Fruit fly (Drosophila melanogaster) whole organism, embryonic: ENCODE results near the gene CG34462.
A peak's percentile ranks its signal among the peaks of the same experiment; 100 is the strongest.

ENCODE experiments used
- Aef1 ChIP-seq: fragments of 200-800 bp; sonication (Bioruptor generic); IDR thresholded peaks from 3 replicates; pipeline ENCODE4 v1.3.6; 2022; ENCODE audit warnings: missing biosample characterization, missing genetic modification characterization
- BEAF-32 ChIP-seq: fragments of 200-800 bp; sonication (Bioruptor generic); optimal IDR thresholded peaks from 3 replicates; lab custom pipeline; 2017; ENCODE audit warnings: missing biosample characterization, missing genetic modification characterization, mild to moderate bottlenecking, moderate library complexity, missing genetic modification reagents
- Bdp1 ChIP-seq: fragments of 200-800 bp; sonication (Bioruptor generic); optimal IDR thresholded peaks from 3 replicates; lab custom pipeline; 2016; ENCODE audit warnings: missing biosample characterization, missing genetic modification characterization
- CG10431 ChIP-seq: fragments of 200-800 bp; sonication (Bioruptor generic); optimal IDR thresholded peaks from 3 replicates; lab custom pipeline; 2018; ENCODE audit warnings: missing biosample characterization, mild to moderate bottlenecking, missing genetic modification characterization
- CG11723 ChIP-seq: fragments of 200-800 bp; sonication (Bioruptor generic); optimal IDR thresholded peaks from 2 replicates; lab custom pipeline; 2017; ENCODE audit warnings: missing biosample characterization, mild to moderate bottlenecking, missing genetic modification characterization
- CG12219 ChIP-seq: fragments of 200-800 bp; sonication (Bioruptor generic); optimal IDR thresholded peaks from 3 replicates; lab custom pipeline; 2018; ENCODE audit warnings: missing biosample characterization, mild to moderate bottlenecking, missing genetic modification characterization
- CG13424 ChIP-seq: fragments of 200-800 bp; sonication (Bioruptor generic); optimal IDR thresholded peaks from 2 replicates; lab custom pipeline; 2019; ENCODE audit warnings: missing biosample characterization, mild to moderate bottlenecking, missing genetic modification characterization, moderate library complexity
- CG14710 ChIP-seq: fragments of 200-800 bp; sonication (Bioruptor generic); optimal IDR thresholded peaks from 3 replicates; lab custom pipeline; 2019; ENCODE audit warnings: missing biosample characterization, mild to moderate bottlenecking, missing genetic modification characterization, moderate library complexity
- CG14965 ChIP-seq: fragments of 200-800 bp; sonication (Bioruptor generic); optimal IDR thresholded peaks from 2 replicates; lab custom pipeline; 2016; ENCODE audit warnings: missing biosample characterization, missing genetic modification characterization, borderline replicate concordance
- CG15011 ChIP-seq: fragments of 200-800 bp; sonication (Bioruptor generic); optimal IDR thresholded peaks from 3 replicates; lab custom pipeline; 2018; ENCODE audit warnings: missing biosample characterization, mild to moderate bottlenecking, missing genetic modification characterization
- CG15479 ChIP-seq: fragments of 200-800 bp; sonication (Bioruptor generic); optimal IDR thresholded peaks from 3 replicates; lab custom pipeline; 2019; ENCODE audit warnings: missing biosample characterization, mild to moderate bottlenecking, missing genetic modification characterization, moderate library complexity
- CG2678 ChIP-seq: fragments of 200-800 bp; sonication (Bioruptor generic); optimal IDR thresholded peaks from 3 replicates; lab custom pipeline; 2019; ENCODE audit warnings: missing biosample characterization, mild to moderate bottlenecking, missing genetic modification characterization, moderate library complexity
- CG32772 ChIP-seq: fragments of 200-800 bp; sonication (Bioruptor generic); IDR thresholded peaks from 2 replicates; pipeline ENCODE4 v1.3.6; 2022; ENCODE audit warnings: missing biosample characterization, missing genetic modification characterization
- CG34376 ChIP-seq: fragments of 200-800 bp; sonication (Bioruptor generic); optimal IDR thresholded peaks from 2 replicates; lab custom pipeline; 2018; ENCODE audit warnings: missing biosample characterization, mild to moderate bottlenecking, missing genetic modification characterization
- CG3726 ChIP-seq: fragments of 200-800 bp; sonication (Bioruptor generic); IDR thresholded peaks from 3 replicates; pipeline ENCODE4, ENCODE4 v1.3.6; 2022; ENCODE audit warnings: missing biosample characterization, missing genetic modification characterization
- CG3847 ChIP-seq: fragments of 200-800 bp; sonication (Bioruptor generic); IDR thresholded peaks from 2 replicates; pipeline ENCODE4 v1.3.6; 2022; ENCODE audit warnings: missing biosample characterization, missing genetic modification characterization
- CG6272 ChIP-seq: fragments of 200-800 bp; sonication (Bioruptor generic); IDR thresholded peaks from 2 replicates; pipeline ENCODE4 v1.3.6; 2022; ENCODE audit warnings: missing biosample characterization, missing genetic modification characterization
- CG6689 ChIP-seq: fragments of 200-800 bp; sonication (Bioruptor generic); IDR thresholded peaks from 2 replicates; pipeline ENCODE4 v1.3.6; 2022; ENCODE audit warnings: missing biosample characterization, missing genetic modification characterization
- CG7839 ChIP-seq: fragments of 200-800 bp; sonication (Bioruptor generic); optimal IDR thresholded peaks from 3 replicates; lab custom pipeline; 2018; ENCODE audit warnings: missing biosample characterization, mild to moderate bottlenecking, missing genetic modification characterization, moderate library complexity
- CoRest ChIP-seq: fragments of 200-800 bp; sonication (Bioruptor generic); optimal IDR thresholded peaks from 3 replicates; lab custom pipeline; 2018; ENCODE audit warnings: missing biosample characterization, mild to moderate bottlenecking, missing genetic modification characterization, moderate library complexity
- Ets65A ChIP-seq: fragments of 200-800 bp; sonication (Bioruptor generic); peaks from one replicate; lab custom pipeline; 2016; ENCODE audit warnings: missing biosample characterization, missing genetic modification characterization
- Gug ChIP-seq: fragments of 200-800 bp; sonication (Bioruptor generic); IDR thresholded peaks from 4 replicates; pipeline ENCODE4 v1.3.6; 2022; ENCODE audit warnings: missing biosample characterization, missing genetic modification characterization
- H2.0 ChIP-seq: fragments of 200-800 bp; sonication (Bioruptor generic); IDR thresholded peaks from 2 replicates; pipeline ENCODE4 v1.3.6; 2022; ENCODE audit warnings: missing biosample characterization, missing genetic modification characterization
- MTF-1 ChIP-seq: fragments of 200-800 bp; sonication (Bioruptor generic); optimal IDR thresholded peaks from 2 replicates; lab custom pipeline; 2018; ENCODE audit warnings: missing biosample characterization, mild to moderate bottlenecking, missing genetic modification characterization, borderline replicate concordance
- Med ChIP-seq: fragments of 200-800 bp; sonication (Bioruptor generic); peaks from one replicate; lab custom pipeline; 2016; ENCODE audit warnings: missing biosample characterization, missing genetic modification characterization, mild to moderate bottlenecking, inconsistent platforms, moderate library complexity
- Mrtf ChIP-seq: fragments of 200-800 bp; sonication (Bioruptor generic); IDR thresholded peaks from 3 replicates; pipeline ENCODE4 v1.3.6; 2022; ENCODE audit warnings: missing biosample characterization, missing genetic modification characterization
- Optix ChIP-seq: fragments of 200-800 bp; sonication (Bioruptor generic); IDR thresholded peaks from 3 replicates; pipeline ENCODE4 v1.3.6; 2022; ENCODE audit warnings: missing biosample characterization, missing genetic modification characterization
- Pdp1 ChIP-seq, 2 experiments: fragments of 200-800 bp; sonication (Bioruptor generic); optimal IDR thresholded peaks; 3 replicates each; lab custom pipeline; 2016; ENCODE audit warnings: missing biosample characterization in 2 of 2, missing genetic modification characterization in 2 of 2, mild to moderate bottlenecking in 1 of 2, moderate library complexity in 1 of 2
- Six4 ChIP-seq: fragments of 200-800 bp; sonication (Bioruptor generic); optimal IDR thresholded peaks from 2 replicates; lab custom pipeline; 2016; ENCODE audit warnings: missing biosample characterization, missing genetic modification characterization
- Sox102F ChIP-seq: fragments of 200-800 bp; sonication (Bioruptor generic); optimal IDR thresholded peaks from 2 replicates; lab custom pipeline; 2018; ENCODE audit warnings: missing biosample characterization, mild to moderate bottlenecking, missing genetic modification characterization, moderate library complexity
- TFAM ChIP-seq: fragments of 200-800 bp; sonication (Bioruptor generic); optimal IDR thresholded peaks from 2 replicates; lab custom pipeline; 2017; ENCODE audit warnings: missing biosample characterization, missing genetic modification characterization, inconsistent platforms
- chinmo ChIP-seq: fragments of 200-800 bp; sonication (Bioruptor generic); IDR thresholded peaks from 4 replicates; pipeline ENCODE4 v1.3.6; 2022; ENCODE audit warnings: missing biosample characterization, missing genetic modification characterization; ENCODE audit not compliant: partially characterized antibody
- exex ChIP-seq: fragments of 200-800 bp; sonication (Bioruptor generic); optimal IDR thresholded peaks from 4 replicates; lab custom pipeline; 2018; ENCODE audit warnings: missing biosample characterization, mild to moderate bottlenecking, missing genetic modification characterization, moderate library complexity
- eyg ChIP-seq: fragments of 200-800 bp; sonication (Bioruptor generic); optimal IDR thresholded peaks from 3 replicates; lab custom pipeline; 2016; ENCODE audit warnings: missing biosample characterization, missing genetic modification characterization
- gcm ChIP-seq: fragments of 200-800 bp; sonication (Bioruptor generic); optimal IDR thresholded peaks from 2 replicates; lab custom pipeline; 2019; ENCODE audit warnings: missing biosample characterization, mild to moderate bottlenecking, missing genetic modification characterization, moderate library complexity
- grn ChIP-seq: fragments of 200-800 bp; sonication (Bioruptor generic); optimal IDR thresholded peaks from 3 replicates; lab custom pipeline; 2017; ENCODE audit warnings: missing biosample characterization, missing genetic modification characterization
- gro ChIP-seq: fragments of 200-800 bp; sonication (Bioruptor generic); optimal IDR thresholded peaks from 2 replicates; lab custom pipeline; 2016; ENCODE audit warnings: missing biosample characterization, missing genetic modification characterization
- h ChIP-seq: fragments of >200 bp; optimal IDR thresholded peaks from 2 replicates; lab custom pipeline; 2017
- hb ChIP-seq: fragments of 200-800 bp; sonication (Bioruptor generic); IDR thresholded peaks from 3 replicates; pipeline ENCODE4 v1.3.6; 2022; ENCODE audit warnings: missing biosample characterization, missing genetic modification characterization; ENCODE audit not compliant: partially characterized antibody
- jumu ChIP-seq: fragments of 200-800 bp; sonication (Bioruptor generic); optimal IDR thresholded peaks from 3 replicates; lab custom pipeline; 2016; ENCODE audit warnings: missing biosample characterization, missing genetic modification characterization
- lab ChIP-seq: fragments of 200-800 bp; sonication (Bioruptor generic); optimal IDR thresholded peaks from 3 replicates; lab custom pipeline; 2017; ENCODE audit warnings: missing biosample characterization, missing genetic modification characterization, mild to moderate bottlenecking, moderate library complexity, missing genetic modification reagents
- maf-S ChIP-seq: fragments of 200-800 bp; sonication (Bioruptor generic); optimal IDR thresholded peaks from 2 replicates; lab custom pipeline; 2016; ENCODE audit warnings: missing biosample characterization, missing genetic modification characterization
- mld ChIP-seq: fragments of 200-800 bp; sonication (Bioruptor generic); IDR thresholded peaks from 3 replicates; pipeline ENCODE4 v1.3.6; 2022; ENCODE audit warnings: missing biosample characterization, missing genetic modification characterization; ENCODE audit not compliant: partially characterized antibody
- slou ChIP-seq: fragments of 200-800 bp; sonication (Bioruptor generic); optimal IDR thresholded peaks from 3 replicates; lab custom pipeline; 2016; ENCODE audit warnings: missing biosample characterization, missing genetic modification characterization
- sug ChIP-seq: fragments of 200-800 bp; optimal IDR thresholded peaks from 2 replicates; lab custom pipeline; 2019; ENCODE audit warnings: missing biosample characterization, mild to moderate bottlenecking, missing genetic modification characterization, moderate library complexity
- tgo ChIP-seq: fragments of 200-800 bp; sonication (Bioruptor generic); IDR thresholded peaks from 3 replicates; pipeline ENCODE4 v1.3.6; 2022; ENCODE audit warnings: missing biosample characterization, missing genetic modification characterization
- usp ChIP-seq: fragments of >200 bp; optimal IDR thresholded peaks from 2 replicates; lab custom pipeline; 2017; ENCODE audit warnings: missing biosample characterization, missing genetic modification characterization

Gene CG34462

dm6 chr3L:8297488-8297887 is 30.9 kb upstream of the CG34462 start:
- peak; percentile 65 for TF ChIP-seq exex (tag; lab: Kevin White, UChicago)
- TF ChIP-seq Pdp1 (GFP tag; optimal IDR thresholded peaks at IDR 0.05; lab: Kevin White, UChicago) = peak in 1 of 2 experiments; percentile 1
- peak; percentile 56 for TF ChIP-seq Med (GFP tag; lab: Kevin White, UChicago)
- TF ChIP-seq Aef1 (GFP tag; lab: Robert Waterston, UW) = no peak
- TF ChIP-seq CG11723 (GFP tag; lab: Kevin White, UChicago) = no peak
- TF ChIP-seq grn (GFP tag; lab: Kevin White, UChicago) = peak; percentile 7
- peak; percentile 39 for TF ChIP-seq lab (GFP tag; lab: Kevin White, UChicago)
- TF ChIP-seq sug (tag; lab: Kevin White, UChicago) = peak; percentile 52
- TF ChIP-seq CG34376 (GFP tag; lab: Kevin White, UChicago) = peak; percentile 5
- TF ChIP-seq Optix = no peak
- peak; percentile 63 for TF ChIP-seq CG15479 (GFP tag; lab: Kevin White, UChicago)

dm6 chr3L:8299224-8300130 is 28.9 kb upstream of the CG34462 start, which contains the start of the genes Arl5 and CG13671:
Arl5 (minus strand) TSS chr3L:8299839.
CG13671 (plus strand) TSS chr3L:8300064.
- TF ChIP-seq jumu (GFP tag; lab: Kevin White, UChicago) = peak; percentile 34
- TF ChIP-seq Gug = peak; percentile 73; the same call in 3 of the 4 replicates
- no peak for TF ChIP-seq CG2678
- TF ChIP-seq Sox102F (GFP tag; lab: Kevin White, UChicago) = no peak
- TF ChIP-seq CG3726 (GFP tag; lab: Robert Waterston, UW) = peak; percentile 53; the same call in 1 of the 3 replicates
- TF ChIP-seq TFAM = no peak
- TF ChIP-seq CG12219 = no peak
- TF ChIP-seq CG6272 = peak; percentile 67
- no peak for TF ChIP-seq h (lab: Kevin White, UChicago)
- TF ChIP-seq CoRest (tag; lab: Kevin White, UChicago) = peak; percentile 64
- peak; percentile 75 for TF ChIP-seq Mrtf
- peak; percentile 76 for TF ChIP-seq H2.0
- TF ChIP-seq maf-S (GFP tag; lab: Kevin White, UChicago) = peak; percentile 55
- TF ChIP-seq tgo (GFP tag; lab: Robert Waterston, UW) = peak; percentile 80
- TF ChIP-seq eyg = peak; percentile 7
- peak; percentile 84; the same call in 2 of the 4 replicates for TF ChIP-seq chinmo (GFP tag; lab: Robert Waterston, UW)
- TF ChIP-seq Six4 (GFP tag; lab: Kevin White, UChicago) = peak; percentile 66
- peak; percentile 85 for TF ChIP-seq BEAF-32 (GFP tag; lab: Kevin White, UChicago)
- peak; percentile 79 for TF ChIP-seq slou
- peak; percentile 27 for TF ChIP-seq gro
- peak; percentile 85 for TF ChIP-seq exex (tag; lab: Kevin White, UChicago)
- 0 out of 3 replicates have a peak, but pooled peaks have one; percentile 56 for TF ChIP-seq mld (GFP tag; lab: Robert Waterston, UW)
- peak; percentile 61 for TF ChIP-seq Bdp1 (GFP tag; lab: Kevin White, UChicago)
- TF ChIP-seq CG15011 (GFP tag; lab: Kevin White, UChicago) = no peak
- no peak for TF ChIP-seq CG10431 (GFP tag; lab: Kevin White, UChicago)
- TF ChIP-seq CG6689 = peak; percentile 75
- TF ChIP-seq CG13424 = peak; percentile 47
- TF ChIP-seq CG14965 (GFP tag; lab: Kevin White, UChicago) = no peak
- TF ChIP-seq MTF-1 = no peak
- TF ChIP-seq CG3847 = peak; percentile 75
- no peak for TF ChIP-seq usp
- TF ChIP-seq gcm (GFP tag; lab: Kevin White, UChicago) = peak; percentile 51
- TF ChIP-seq CG32772 (GFP tag; lab: Robert Waterston, UW) = peak; percentile 83
- peak; percentile 77; the same call in 2 of the 3 replicates for TF ChIP-seq hb (GFP tag; lab: Robert Waterston, UW)
- TF ChIP-seq CG14710 (tag; lab: Kevin White, UChicago) = peak; percentile 91
- peak; percentile 89 for TF ChIP-seq Ets65A
- peak; percentile 60 for TF ChIP-seq CG7839
